Worm (Caenorhabditis elegans): ENCODE results near the gene srlf-17.

- TF ChIP-seq arid-1 (GFP tag; conservative IDR thresholded peaks at IDR 0.05) (no peak), D1046.2 (GFP tag; IDR thresholded peaks at IDR 0.05) (no peak), unc-39 (tag; optimal IDR thresholded peaks at IDR 0.05) (no peak), lin-13 (GFP tag; optimal IDR thresholded peaks at IDR 0.05) (no peak), ceh-62 (tag; optimal IDR thresholded peaks at IDR 0.05) (no peak), mdl-1 (tag; optimal IDR thresholded peaks at IDR 0.05) (peak in 1 of 2 experiments; percentile 53), egl-27 (tag; optimal IDR thresholded peaks at IDR 0.05) (no peak), lin-15B (tag; optimal IDR thresholded peaks at IDR 0.05) (no peak), ama-1 (optimal IDR thresholded peaks at IDR 0.05) (no peak), Y5F2A.4 (GFP tag; optimal IDR thresholded peaks at IDR 0.05) (no peak)
Observed at ce11 chrIV:11092502-11093080, 9.9 kb downstream of the srlf-17 start, which contains the start of gene bcc-1.
